Worm (Caenorhabditis elegans) whole organism, early embryonic: ENCODE measurements around the gene T11F9.10.
A peak's percentile ranks its signal among the peaks of the same experiment; 100 is the strongest.

Experiments used
- B0310.2 ChIP-seq: sonication (generic microtip); optimal IDR thresholded peaks from 2 replicates; lab custom pipeline; 2016; ENCODE audit warnings: mild to moderate bottlenecking, missing genetic modification characterization, missing compliant biosample characterization
- F13C5.2 ChIP-seq: sonication (generic microtip); optimal IDR thresholded peaks from 2 replicates; lab custom pipeline; 2017; ENCODE audit warnings: mild to moderate bottlenecking, missing genetic modification characterization, inconsistent platforms, missing compliant biosample characterization
- aly-1 ChIP-seq: sonication (generic microtip); optimal IDR thresholded peaks from 2 replicates; lab custom pipeline; 2016; ENCODE audit warnings: missing genetic modification characterization, missing compliant biosample characterization
- ama-1 ChIP-seq: fragments of 150-350 bp; optimal IDR thresholded peaks from 2 replicates; lab custom pipeline; 2014
- ceh-13 ChIP-seq: fragments of 200-800 bp; sonication (Bioruptor generic); optimal IDR thresholded peaks from 2 replicates; lab custom pipeline; 2018; ENCODE audit warnings: mild to moderate bottlenecking, missing genetic modification characterization, missing compliant biosample characterization
- ceh-36 ChIP-seq: sonication (generic microtip); optimal IDR thresholded peaks from 2 replicates; lab custom pipeline; 2016; ENCODE audit warnings: missing genetic modification characterization, inconsistent platforms, missing compliant biosample characterization
- ets-7 ChIP-seq: sonication (generic microtip); optimal IDR thresholded peaks from 2 replicates; lab custom pipeline; 2016; ENCODE audit warnings: missing genotype, missing genetic modification characterization, missing compliant biosample characterization
- flt-1 ChIP-seq: fragments of 200-800 bp; sonication (Bioruptor generic); IDR thresholded peaks from 2 replicates; pipeline ENCODE4 v1.3.6; 2022; ENCODE audit warnings: missing genetic modification characterization, missing compliant biosample characterization
- hmbx-1 ChIP-seq: sonication (generic microtip); optimal IDR thresholded peaks from 2 replicates; lab custom pipeline; 2016; ENCODE audit warnings: mild to moderate bottlenecking, missing genetic modification characterization, missing compliant biosample characterization
- hmg-4 ChIP-seq: fragments of 200-800 bp; sonication (Bioruptor generic); optimal IDR thresholded peaks from 2 replicates; lab custom pipeline; 2018; ENCODE audit warnings: mild to moderate bottlenecking, missing genetic modification characterization, missing compliant biosample characterization
- hnd-1 ChIP-seq: sonication (generic microtip); optimal IDR thresholded peaks from 2 replicates; lab custom pipeline; 2016; ENCODE audit warnings: missing genetic modification characterization, missing compliant biosample characterization
- pes-1 ChIP-seq: fragments of 200-800 bp; sonication (Bioruptor generic); IDR thresholded peaks from 2 replicates; pipeline ENCODE4 v1.3.6; 2022; ENCODE audit warnings: missing genetic modification reagents, missing genetic modification characterization, missing compliant biosample characterization
- scrt-1 ChIP-seq: fragments of 200-800 bp; sonication (Bioruptor generic); IDR thresholded peaks from 2 replicates; pipeline ENCODE4 v1.3.6; 2022; ENCODE audit warnings: missing genetic modification characterization, missing compliant biosample characterization
- sea-1 ChIP-seq: fragments of 200-800 bp; sonication (Bioruptor generic); conservative IDR thresholded peaks from 2 replicates; pipeline ENCODE4 v1.3.6; 2022; ENCODE audit warnings: missing genetic modification characterization, missing compliant biosample characterization
- tbx-11 ChIP-seq: fragments of 200-800 bp; sonication (Bioruptor generic); IDR thresholded peaks from 2 replicates; pipeline ENCODE4 v1.3.6; 2022; ENCODE audit warnings: missing genetic modification characterization, missing compliant biosample characterization
- tbx-37 ChIP-seq: fragments of 200-800 bp; sonication (Bioruptor generic); conservative IDR thresholded peaks from 2 replicates; pipeline ENCODE4 v1.3.6; 2022; ENCODE audit warnings: missing genetic modification reagents, missing genetic modification characterization, missing compliant biosample characterization
- tra-4 ChIP-seq: sonication (generic microtip); optimal IDR thresholded peaks from 2 replicates; lab custom pipeline; 2017; ENCODE audit warnings: missing genetic modification characterization, missing compliant biosample characterization

The T11F9.10 gene

DNA sequence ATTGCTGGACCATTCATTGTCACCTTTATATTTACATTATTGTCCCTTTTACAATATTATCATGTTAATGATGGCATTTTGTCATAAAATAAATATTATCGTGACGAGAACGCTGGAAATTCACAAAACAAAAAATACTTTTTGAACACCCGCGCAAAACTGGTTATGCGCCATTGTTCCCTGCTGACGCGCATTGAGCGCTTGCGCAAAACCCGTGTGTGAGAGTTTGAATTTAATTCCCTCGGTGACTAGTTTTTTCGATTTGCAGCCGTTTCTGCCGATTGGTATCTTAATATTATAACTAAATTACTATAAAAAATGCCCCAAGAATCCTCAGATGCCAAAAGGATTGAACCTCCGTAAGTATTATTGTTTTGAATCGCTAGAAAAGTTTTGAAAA lies 34.7 kb downstream of the T11F9.10 start, which contains the start of gene pafo-1:
Gene pafo-1 (plus strand): TSS at position 256 of the 400 bp plus-strand sequence.
- peak; percentile 61 for TF ChIP-seq tbx-37 (GFP tag; lab: Robert Waterston, UW)
- TF ChIP-seq ets-7 (tag; lab: Kevin White, UChicago), result no peak
- TF ChIP-seq scrt-1 (GFP tag; lab: Robert Waterston, UW), result no peak
- TF ChIP-seq B0310.2 (tag; lab: Kevin White, UChicago), result no peak
- no peak for TF ChIP-seq pes-1 (GFP tag; lab: Robert Waterston, UW)
- TF ChIP-seq aly-1, result no peak
- peak; percentile 27 for TF ChIP-seq hmg-4
- TF ChIP-seq tra-4 (tag; lab: Kevin White, UChicago), result no peak
- TF ChIP-seq hnd-1 (tag; lab: Kevin White, UChicago), result no peak
- no peak for TF ChIP-seq hmbx-1 (tag; lab: Kevin White, UChicago)
- TF ChIP-seq sea-1, result 0 out of 2 replicates have a peak, but pooled peaks have one; percentile 23
- no peak for TF ChIP-seq ama-1 (lab: Kevin White, UChicago)
- peak; percentile 83 for TF ChIP-seq F13C5.2 (tag; lab: Kevin White, UChicago)
- TF ChIP-seq flt-1 (GFP tag; lab: Robert Waterston, UW), result 0 out of 2 replicates have a peak, but pooled peaks have one; percentile 23
- TF ChIP-seq tbx-11 (GFP tag; lab: Robert Waterston, UW), result no peak
- no peak for TF ChIP-seq ceh-13 (GFP tag; lab: Kevin White, UChicago)
- peak; percentile 40 for TF ChIP-seq ceh-36 (tag; lab: Kevin White, UChicago)

DNA sequence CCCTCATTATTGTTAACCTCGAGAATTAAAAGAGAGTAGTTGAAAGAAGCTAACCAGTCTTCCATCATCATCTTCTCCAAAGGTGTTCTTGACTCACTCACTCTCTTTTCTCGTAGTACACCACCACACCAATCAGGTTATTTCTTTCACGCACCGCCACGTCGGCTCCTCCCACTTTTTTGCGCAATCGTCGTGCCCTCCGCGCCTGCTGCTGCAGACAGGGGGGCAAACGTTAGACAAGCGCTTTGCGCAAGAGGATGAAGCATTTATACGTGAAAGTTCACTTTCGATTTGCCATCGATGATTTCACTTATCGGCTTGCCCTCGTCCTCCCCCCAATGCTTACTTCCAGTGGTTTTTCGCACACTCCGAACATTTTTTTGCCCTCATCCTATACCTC lies 38.6 kb downstream of the T11F9.10 start:
- TF ChIP-seq tbx-11 (GFP tag; lab: Robert Waterston, UW), result no peak
- TF ChIP-seq B0310.2 (tag; lab: Kevin White, UChicago), result no peak
- TF ChIP-seq ets-7 (tag; lab: Kevin White, UChicago), result no peak
- no peak for TF ChIP-seq tra-4 (tag; lab: Kevin White, UChicago)
- TF ChIP-seq hmg-4, result no peak
- no peak for TF ChIP-seq aly-1
- TF ChIP-seq sea-1, result no peak
- no peak for TF ChIP-seq ceh-36 (tag; lab: Kevin White, UChicago)
- TF ChIP-seq tbx-37 (GFP tag; lab: Robert Waterston, UW), result no peak
- no peak for TF ChIP-seq F13C5.2 (tag; lab: Kevin White, UChicago)
- TF ChIP-seq ceh-13 (GFP tag; lab: Kevin White, UChicago), result no peak
- no peak for TF ChIP-seq hmbx-1 (tag; lab: Kevin White, UChicago)
- no peak for TF ChIP-seq ama-1 (lab: Kevin White, UChicago)
- no peak for TF ChIP-seq pes-1 (GFP tag; lab: Robert Waterston, UW)
- no peak for TF ChIP-seq scrt-1 (GFP tag; lab: Robert Waterston, UW)
- no peak for TF ChIP-seq hnd-1 (tag; lab: Kevin White, UChicago)
- TF ChIP-seq flt-1 (GFP tag; lab: Robert Waterston, UW), result no peak

DNA sequence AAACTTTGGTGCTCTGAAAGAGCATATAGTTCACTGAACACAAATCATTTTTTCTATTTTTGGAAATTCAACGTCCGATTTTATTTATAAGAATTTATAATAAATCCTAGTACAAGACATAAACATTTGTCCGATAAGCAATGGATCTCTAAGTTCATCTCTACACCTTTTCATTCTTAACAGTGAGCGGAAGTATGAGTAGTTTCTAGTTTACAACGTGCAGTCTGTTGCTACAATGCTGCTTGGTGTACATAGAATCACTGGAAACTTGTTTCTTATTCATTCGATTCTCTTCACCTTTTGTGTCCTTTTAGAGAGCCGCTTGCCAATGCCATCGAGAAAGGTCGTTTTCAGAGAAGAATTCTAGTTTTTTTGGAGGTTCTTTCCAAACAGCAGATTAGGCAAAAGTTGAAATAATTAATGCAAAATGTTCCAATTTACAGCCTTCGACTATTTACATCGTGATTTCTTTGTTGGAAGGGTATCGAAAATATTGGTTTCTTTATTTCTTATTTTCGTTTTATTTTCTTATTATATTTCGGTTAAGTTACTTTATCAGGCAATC lies 40.2 kb downstream of the T11F9.10 start:
- TF ChIP-seq scrt-1 (GFP tag; lab: Robert Waterston, UW) (no peak), pes-1 (GFP tag; lab: Robert Waterston, UW) (no peak), B0310.2 (tag; lab: Kevin White, UChicago) (no peak), ceh-13 (GFP tag; lab: Kevin White, UChicago) (no peak), ama-1 (lab: Kevin White, UChicago) (no peak), tbx-11 (GFP tag; lab: Robert Waterston, UW) (no peak), hmbx-1 (tag; lab: Kevin White, UChicago) (no peak), F13C5.2 (tag; lab: Kevin White, UChicago) (no peak), flt-1 (GFP tag; lab: Robert Waterston, UW) (no peak), ceh-36 (tag; lab: Kevin White, UChicago) (no peak), ets-7 (tag; lab: Kevin White, UChicago) (no peak), aly-1 (no peak), hmg-4 (no peak), sea-1 (no peak), tra-4 (tag; lab: Kevin White, UChicago) (no peak), hnd-1 (tag; lab: Kevin White, UChicago) (no peak), tbx-37 (GFP tag; lab: Robert Waterston, UW) (no peak)

DNA sequence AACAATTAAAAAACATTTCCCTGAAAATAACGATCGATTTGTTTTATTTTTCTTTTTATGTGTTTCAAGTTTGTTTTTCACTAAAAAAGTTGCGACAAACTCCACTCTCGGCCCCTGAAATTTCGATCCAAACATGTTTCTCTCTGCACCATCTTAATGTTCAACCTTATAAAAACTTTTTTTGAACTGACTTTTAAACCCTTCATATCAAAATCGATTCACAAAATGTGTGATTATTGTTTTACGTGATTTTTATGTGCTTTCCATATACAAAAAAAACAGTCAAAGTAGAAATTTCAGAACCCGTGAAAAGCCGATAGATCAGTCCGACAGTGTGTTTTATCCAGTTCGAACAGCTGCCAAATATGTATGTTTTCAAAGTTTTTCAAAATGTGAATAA lies 40.8 kb downstream of the T11F9.10 start, which contains the start of gene ccch-1:
Gene ccch-1 (plus strand): TSS at position 301 of the 400 bp plus-strand sequence.
- TF ChIP-seq tbx-37 (GFP tag; lab: Robert Waterston, UW) (no peak), hnd-1 (tag; lab: Kevin White, UChicago) (no peak)

DNA sequence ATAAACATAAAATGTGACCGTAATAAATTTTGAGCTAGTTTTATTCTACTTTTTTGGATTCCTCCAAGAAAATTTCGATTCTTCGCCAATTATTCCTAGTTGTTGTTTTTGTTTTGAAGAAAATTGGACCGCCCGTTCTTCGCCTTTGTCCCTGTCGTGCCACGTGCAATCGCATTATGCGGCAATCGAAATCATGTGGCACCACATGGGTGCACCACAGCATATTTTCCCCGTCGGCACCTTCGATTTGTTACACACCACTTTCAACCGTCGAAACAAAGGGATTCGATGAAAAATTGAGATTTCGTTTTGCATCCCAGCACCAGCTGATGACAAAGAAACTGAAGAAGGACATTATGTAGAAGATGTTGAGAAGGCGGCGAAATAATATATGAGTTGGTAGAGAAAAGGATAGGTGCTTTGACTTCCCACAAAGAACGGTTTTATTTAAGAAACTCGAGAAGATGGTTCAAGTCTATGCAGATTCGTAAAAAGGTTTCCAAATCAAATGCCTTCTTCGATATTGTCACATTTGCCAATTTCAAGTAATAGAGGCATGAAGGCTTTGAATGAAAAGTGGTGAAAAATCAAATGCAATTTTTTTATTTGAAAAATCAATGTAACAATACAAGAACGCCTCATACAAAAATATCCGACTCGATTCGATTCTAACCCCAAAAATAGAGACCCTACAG lies 42.0 kb downstream of the T11F9.10 start:
- TF ChIP-seq scrt-1 (GFP tag; lab: Robert Waterston, UW) (0 out of 2 replicates have a peak, but pooled peaks have one; percentile 26), sea-1 (no peak)

DNA sequence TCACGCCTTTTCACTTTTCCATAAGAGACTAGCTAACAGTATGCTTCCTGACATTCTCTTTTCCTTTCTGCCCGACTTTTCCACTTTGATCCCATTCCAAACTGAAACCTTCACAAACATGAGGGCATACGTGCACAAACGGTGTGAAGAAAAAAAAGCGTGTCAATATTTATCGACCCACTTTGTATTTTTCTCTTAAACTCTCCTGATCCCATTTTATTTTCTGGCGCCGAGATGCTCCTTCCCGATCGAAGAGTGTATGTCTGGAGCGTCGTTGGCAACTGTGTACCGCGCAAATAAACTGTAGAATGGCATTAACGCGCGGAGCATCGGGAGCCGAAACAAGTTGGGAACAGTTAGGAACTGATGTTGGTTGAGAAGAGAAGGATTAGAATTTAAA lies 42.8 kb downstream of the T11F9.10 start:
- TF ChIP-seq flt-1 (GFP tag; lab: Robert Waterston, UW) (no peak), hmbx-1 (tag; lab: Kevin White, UChicago) (no peak), B0310.2 (tag; lab: Kevin White, UChicago) (no peak), ceh-36 (tag; lab: Kevin White, UChicago) (no peak), hnd-1 (tag; lab: Kevin White, UChicago) (no peak), ets-7 (tag; lab: Kevin White, UChicago) (no peak)

DNA sequence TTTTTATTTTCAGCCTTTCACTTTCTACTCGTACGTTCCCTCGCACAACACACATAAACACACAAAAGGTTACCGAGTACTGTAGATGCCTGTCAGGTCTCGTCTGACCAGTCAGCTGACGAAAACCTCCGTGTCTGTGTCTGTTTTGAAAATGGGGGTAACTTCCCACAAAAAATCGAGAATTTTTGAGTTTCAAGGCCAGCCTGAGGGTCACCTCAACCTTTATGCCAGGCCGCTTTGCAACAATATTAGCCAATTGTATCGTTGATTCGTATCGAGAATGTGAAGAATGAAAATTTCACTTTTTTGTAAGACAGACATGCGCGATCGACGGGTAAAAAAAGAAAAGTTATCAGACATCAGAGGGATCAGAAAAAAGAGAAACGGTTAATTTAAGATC lies 44.3 kb downstream of the T11F9.10 start:
- TF ChIP-seq scrt-1 (GFP tag; lab: Robert Waterston, UW) (no peak), sea-1 (no peak), ama-1 (lab: Kevin White, UChicago) (no peak), tra-4 (tag; lab: Kevin White, UChicago) (no peak), B0310.2 (tag; lab: Kevin White, UChicago) (no peak), hnd-1 (tag; lab: Kevin White, UChicago) (no peak), tbx-11 (GFP tag; lab: Robert Waterston, UW) (no peak), ceh-13 (GFP tag; lab: Kevin White, UChicago) (no peak), hmbx-1 (tag; lab: Kevin White, UChicago) (no peak), ceh-36 (tag; lab: Kevin White, UChicago) (no peak), ets-7 (tag; lab: Kevin White, UChicago) (no peak), flt-1 (GFP tag; lab: Robert Waterston, UW) (no peak), pes-1 (GFP tag; lab: Robert Waterston, UW) (no peak), aly-1 (no peak), F13C5.2 (tag; lab: Kevin White, UChicago) (no peak), hmg-4 (no peak), tbx-37 (GFP tag; lab: Robert Waterston, UW) (no peak)
